Worm (Caenorhabditis elegans) whole organism, L3 larva: ENCODE measurements around the gene ZK1320.2.

ENCODE experiments used
- jun-1 ChIP-seq: fragments of 150-350 bp; optimal IDR thresholded peaks from 2 replicates; lab custom pipeline; 2014; ENCODE audit warnings: missing biosample characterization, missing genetic modification reagents, missing genetic modification characterization
- lin-39 ChIP-seq: fragments of 150-350 bp; optimal IDR thresholded peaks from 2 replicates; lab custom pipeline; 2018; ENCODE audit warnings: missing biosample characterization, missing genetic modification reagents, missing genetic modification characterization
- nhr-28 ChIP-seq: fragments of 150-350 bp; optimal IDR thresholded peaks from 2 replicates; lab custom pipeline; 2014; ENCODE audit warnings: missing biosample characterization, missing genetic modification characterization
- unc-62 ChIP-seq: fragments of 150-350 bp; sonication (generic microtip); optimal IDR thresholded peaks from 4 replicates; lab custom pipeline; 2014; ENCODE audit warnings: missing biosample characterization, missing genetic modification reagents, missing genetic modification characterization

DNA sequence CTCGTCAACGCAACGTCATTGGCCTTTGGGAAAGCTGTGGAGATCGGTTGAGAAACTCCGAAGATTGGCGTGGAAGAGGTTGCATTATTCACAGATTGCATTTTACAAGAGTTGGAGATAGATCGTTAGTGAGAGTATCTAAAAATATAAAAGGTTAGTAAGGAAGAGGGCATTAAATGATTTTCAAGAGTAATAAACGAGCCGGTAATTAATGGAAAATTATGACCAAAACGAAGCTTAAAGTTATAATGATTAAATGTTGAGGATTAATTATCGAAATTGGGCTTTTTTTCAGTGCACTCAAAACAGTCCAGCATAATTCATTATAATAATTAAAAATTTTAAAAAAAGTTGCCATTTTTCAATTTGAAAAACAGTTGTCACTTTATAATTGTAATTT is 49.5 kb downstream of the ZK1320.2 start, which contains the start of gene pap-2:
- TF ChIP-seq jun-1 (tag; lab: Kevin White, UChicago) (no peak), lin-39 (tag; lab: Kevin White, UChicago) (no peak), nhr-28 (tag; lab: Kevin White, UChicago) (no peak), unc-62 (GFP tag; lab: Kevin White, UChicago) (no peak)
